Worm (Caenorhabditis elegans) whole organism, young adult: ENCODE data around the gene F49F1.14.
"Not testable (repeated sequence)": the region's sequence is repeated elsewhere in the genome, so short reads cannot be mapped to it uniquely, and the experiment has no call there.

ENCODE experiments used
- B0019.2 ChIP-seq: fragments of 200-800 bp; sonication (Bioruptor generic); conservative IDR thresholded peaks from 2 replicates; pipeline ENCODE4 v1.3.6; 2022; ENCODE audit warnings: missing genetic modification reagents, missing genetic modification characterization, missing compliant biosample characterization
- B0336.3 ChIP-seq: fragments of 200-800 bp; sonication (Bioruptor generic); IDR thresholded peaks from 2 replicates; pipeline ENCODE4 v1.3.6; 2022; ENCODE audit warnings: missing genetic modification characterization, missing compliant biosample characterization
- D2030.7 ChIP-seq: fragments of 200-800 bp; sonication (Bioruptor generic); IDR thresholded peaks from 2 replicates; pipeline ENCODE4 v1.3.6; 2022; ENCODE audit warnings: missing genetic modification reagents, missing genetic modification characterization, missing compliant biosample characterization
- F23B12.7 ChIP-seq: sonication (generic microtip); optimal IDR thresholded peaks from 2 replicates; lab custom pipeline; 2017; ENCODE audit warnings: missing genetic modification characterization, mild to moderate bottlenecking, missing compliant biosample characterization, antibody characterized with exemption, moderate library complexity; ENCODE audit not compliant: insufficient read depth
- Y67H2A.10 ChIP-seq: fragments of 200-800 bp; sonication (Bioruptor generic); conservative IDR thresholded peaks from 2 replicates; pipeline ENCODE4 v1.3.6; 2022; ENCODE audit warnings: missing genetic modification reagents, missing genetic modification characterization, missing compliant biosample characterization
- atf-7 ChIP-seq: sonication (generic microtip); optimal IDR thresholded peaks from 2 replicates; lab custom pipeline; 2017; ENCODE audit warnings: mild to moderate bottlenecking, missing genetic modification characterization, missing compliant biosample characterization
- athp-1 ChIP-seq: sonication (generic microtip); optimal IDR thresholded peaks from 2 replicates; lab custom pipeline; 2017; ENCODE audit warnings: mild to moderate bottlenecking, missing genetic modification characterization, missing compliant biosample characterization
- attf-5 ChIP-seq: fragments of 200-800 bp; sonication (Bioruptor generic); optimal IDR thresholded peaks from 2 replicates; lab custom pipeline; 2018; ENCODE audit warnings: mild to moderate bottlenecking, missing genetic modification characterization, missing compliant biosample characterization
- attf-6 ChIP-seq: fragments of 200-800 bp; sonication (Bioruptor generic); IDR thresholded peaks from 2 replicates; pipeline ENCODE4 v1.3.6; 2022; ENCODE audit warnings: missing genetic modification reagents, missing genetic modification characterization, missing compliant biosample characterization
- bed-2 ChIP-seq: fragments of 200-800 bp; sonication (Bioruptor generic); IDR thresholded peaks from 2 replicates; pipeline ENCODE4 v1.3.6; 2022; ENCODE audit warnings: missing genetic modification reagents, missing genetic modification characterization, missing compliant biosample characterization
- cebp-2 ChIP-seq: fragments of 200-800 bp; sonication (Bioruptor generic); IDR thresholded peaks from 2 replicates; pipeline ENCODE4 v1.3.6; 2022; ENCODE audit warnings: missing genetic modification characterization, missing compliant biosample characterization
- ceh-27 ChIP-seq: fragments of 200-800 bp; sonication (Bioruptor generic); optimal IDR thresholded peaks from 2 replicates; lab custom pipeline; 2018; ENCODE audit warnings: mild to moderate bottlenecking, missing genetic modification characterization, moderate library complexity, missing compliant biosample characterization
- dpl-1 ChIP-seq: fragments of 150-350 bp; optimal IDR thresholded peaks from 2 replicates; lab custom pipeline; 2014; ENCODE audit warnings: missing biosample characterization, missing genetic modification reagents, missing genetic modification characterization
- hrde-1 ChIP-seq: sonication (generic microtip); optimal IDR thresholded peaks from 2 replicates; lab custom pipeline; 2016; ENCODE audit warnings: missing genetic modification characterization, mild to moderate bottlenecking, missing compliant biosample characterization, moderate library complexity, missing genotype, missing genetic modification reagents, borderline replicate concordance
- let-526 ChIP-seq: fragments of 200-800 bp; sonication (Bioruptor generic); IDR thresholded peaks from 2 replicates; pipeline ENCODE4 v1.3.6; 2022; ENCODE audit warnings: missing genetic modification reagents, missing genetic modification characterization, missing compliant biosample characterization
- lin-35 ChIP-seq, 3 experiments: fragments of 150-350 bp in 2 of 3; sonication (generic microtip) in 1 of 3; optimal IDR thresholded peaks; 2 replicates each; lab custom pipeline; 2014 to 2018; ENCODE audit warnings: missing biosample characterization in 3 of 3, missing genetic modification characterization in 3 of 3, missing genetic modification reagents in 3 of 3
- mel-28 ChIP-seq: sonication (generic microtip); optimal IDR thresholded peaks from 2 replicates; lab custom pipeline; 2016; ENCODE audit warnings: borderline replicate concordance, mild to moderate bottlenecking, missing genetic modification characterization, missing compliant biosample characterization
- nfya-2 ChIP-seq: fragments of 200-800 bp; sonication (Bioruptor generic); IDR thresholded peaks from 2 replicates; pipeline ENCODE4 v1.3.6; 2022; ENCODE audit warnings: missing genetic modification reagents, missing genetic modification characterization, missing compliant biosample characterization
- nhr-80 ChIP-seq: sonication (generic microtip); optimal IDR thresholded peaks from 2 replicates; lab custom pipeline; 2016; ENCODE audit warnings: missing genetic modification characterization, missing compliant biosample characterization
- nhr-90 ChIP-seq: sonication (generic microtip); optimal IDR thresholded peaks from 2 replicates; lab custom pipeline; 2016; ENCODE audit warnings: missing genotype, mild to moderate bottlenecking, missing genetic modification characterization, missing compliant biosample characterization
- rec-8 ChIP-seq, 2 experiments: sonication (generic microtip); optimal IDR thresholded peaks; 2 replicates each; lab custom pipeline; 2016; ENCODE audit warnings: mild to moderate bottlenecking in 2 of 2, missing genetic modification characterization in 2 of 2, missing genetic modification reagents in 2 of 2, missing genotype in 2 of 2, missing biosample characterization in 1 of 2, missing compliant biosample characterization in 1 of 2, moderate library complexity in 1 of 2
- snpc-4 ChIP-seq, 5 experiments: fragments of 150-350 bp in 1 of 5; sonication (generic microtip) in 4 of 5; optimal IDR thresholded peaks; 2 replicates each; lab custom pipeline; 2014 to 2018; ENCODE audit warnings: missing genetic modification characterization in 5 of 5, missing biosample characterization in 3 of 5, antibody characterized with exemption in 2 of 5, mild to moderate bottlenecking in 2 of 5, missing compliant biosample characterization in 2 of 5, missing genotype in 2 of 5, moderate library complexity in 2 of 5, missing genetic modification reagents in 1 of 5
- somi-1 ChIP-seq: fragments of 200-800 bp; sonication (Bioruptor generic); optimal IDR thresholded peaks from 2 replicates; lab custom pipeline; 2018; ENCODE audit warnings: mild to moderate bottlenecking, missing genetic modification characterization, missing compliant biosample characterization
- zfh-2 ChIP-seq: fragments of 200-800 bp; sonication (Bioruptor generic); conservative IDR thresholded peaks from 2 replicates; pipeline ENCODE4 v1.3.6; 2022; ENCODE audit warnings: missing genetic modification reagents, missing genetic modification characterization, missing compliant biosample characterization
- zim-3 ChIP-seq: sonication (generic microtip); optimal IDR thresholded peaks from 2 replicates; lab custom pipeline; 2017; ENCODE audit warnings: mild to moderate bottlenecking, missing genetic modification characterization, moderate library complexity, missing compliant biosample characterization
- ztf-26 ChIP-seq: sonication (generic microtip); optimal IDR thresholded peaks from 2 replicates; lab custom pipeline; 2017; ENCODE audit warnings: missing genetic modification characterization, missing compliant biosample characterization

F49F1.14 gene

ce11 chrIV:4112387-4112786 lies at the start of gene F49F1.14:
Gene F49F1.14, minus strand, starts transcription at chrIV:4112487.
- TF ChIP-seq athp-1 (tag; lab: Kevin White, UChicago) (no peak), rec-8 (tag; optimal IDR thresholded peaks at IDR 0.05; lab: Kevin White, UChicago) (no peak), attf-6 (GFP tag; lab: Robert Waterston, UW) (no peak)
- TF ChIP-seq, all 124 proteins: peak for 0

- no peak for TF ChIP-seq D2030.7 (GFP tag; lab: Robert Waterston, UW)
- TF ChIP-seq nhr-80 (tag; lab: Kevin White, UChicago), result peak; percentile 17
- TF ChIP-seq zfh-2 (GFP tag; lab: Robert Waterston, UW), result no peak
- no peak for TF ChIP-seq nhr-90
- no peak for TF ChIP-seq zim-3
These were observed 42.4 kb upstream of the F49F1.14 start, which contains the start of gene K08D10.14 for ce11 chrIV:4154641-4155040. Gene K08D10.14, plus strand, starts transcription at chrIV:4154941.

- TF ChIP-seq hrde-1 (no peak), nhr-80 (tag; lab: Kevin White, UChicago) (peak; percentile 42)
These were observed 39.9 kb upstream of the F49F1.14 start, which contains the start of the genes K08D10.10 and R07C12.1 for ce11 chrIV:4152143-4152542. Gene K08D10.10, plus strand, starts transcription at chrIV:4152235. Gene R07C12.1, plus strand, starts transcription at chrIV:4152456.

- no peak for TF ChIP-seq cebp-2 (GFP tag; lab: Robert Waterston, UW)
- TF ChIP-seq mel-28, result no peak
- TF ChIP-seq, all 124 proteins: peak for 0
These were observed 37.9 kb upstream of the F49F1.14 start for ce11 chrIV:4150138-4150537.

ce11 chrIV:4147891-4148290 lies 35.6 kb upstream of the F49F1.14 start:
- TF ChIP-seq attf-5, result no peak
- TF ChIP-seq nhr-80 (tag; lab: Kevin White, UChicago), result peak; percentile 77

ce11 chrIV:4144784-4145183 lies 32.5 kb upstream of the F49F1.14 start, which contains the start of gene R07C12.3:
Gene R07C12.3, plus strand, starts transcription at chrIV:4145084.
- TF ChIP-seq lin-35 (GFP tag; optimal IDR thresholded peaks at IDR 0.05; lab: Kevin White, UChicago) (no peak), atf-7 (tag; lab: Kevin White, UChicago) (no peak), F23B12.7 (tag; lab: Kevin White, UChicago) (no peak), Y67H2A.10 (GFP tag; lab: Robert Waterston, UW) (no peak), ztf-26 (tag; lab: Kevin White, UChicago) (no peak), B0336.3 (GFP tag; lab: Robert Waterston, UW) (no peak), ceh-27 (GFP tag; lab: Kevin White, UChicago) (no peak), let-526 (GFP tag; lab: Robert Waterston, UW) (no peak), dpl-1 (no peak), nfya-2 (GFP tag; lab: Robert Waterston, UW) (no peak), B0019.2 (GFP tag; lab: Robert Waterston, UW) (no peak)

ce11 chrIV:4142986-4143385 lies 30.7 kb upstream of the F49F1.14 start, which contains the start of gene F49F1.12:
Gene F49F1.12, minus strand, starts transcription at chrIV:4143086.
- TF ChIP-seq bed-2, B0019.2, D2030.7 (GFP tag; lab: Robert Waterston, UW): not testable (repeated sequence)

- TF ChIP-seq somi-1, result no peak
- TF ChIP-seq snpc-4 (GFP tag; optimal IDR thresholded peaks at IDR 0.05; lab: Kevin White, UChicago), result no peak
- no peak for TF ChIP-seq snpc-4 (tag; optimal IDR thresholded peaks at IDR 0.05; lab: Kevin White, UChicago)
These were observed 29.0 kb upstream of the F49F1.14 start, which contains the start of gene F49F1.11 for ce11 chrIV:4141311-4141710. Gene F49F1.11, minus strand, starts transcription at chrIV:4141411.
